Worm (Caenorhabditis elegans) whole organism, midembryonic: ENCODE results near the gene idpp-8.

ENCODE experiments used
- cog-1 ChIP-seq: sonication (generic microtip); optimal IDR thresholded peaks from 2 replicates; lab custom pipeline; 2016; ENCODE audit warnings: missing genetic modification characterization, missing compliant biosample characterization
- flt-1 ChIP-seq: fragments of 200-800 bp; sonication (Bioruptor generic); IDR thresholded peaks from 2 replicates; pipeline ENCODE4 v1.3.6; 2022; ENCODE audit warnings: missing genetic modification characterization, missing compliant biosample characterization
- klf-2 ChIP-seq: fragments of 200-800 bp; sonication (Bioruptor generic); conservative IDR thresholded peaks from 2 replicates; pipeline ENCODE4 v1.3.6; 2022; ENCODE audit warnings: missing genetic modification reagents, missing genetic modification characterization, missing compliant biosample characterization
- med-1 ChIP-seq: sonication (generic microtip); optimal IDR thresholded peaks from 2 replicates; lab custom pipeline; 2017; ENCODE audit warnings: missing genetic modification characterization, mild to moderate bottlenecking, missing compliant biosample characterization, antibody characterized with exemption, missing genetic modification reagents; ENCODE audit not compliant: insufficient read depth
- tab-1 ChIP-seq: fragments of 200-800 bp; sonication (Bioruptor generic); IDR thresholded peaks from 2 replicates; pipeline ENCODE4 v1.3.6; 2022; ENCODE audit warnings: missing genetic modification characterization, missing compliant biosample characterization
- ztf-23 ChIP-seq: fragments of 200-800 bp; sonication (Bioruptor generic); IDR thresholded peaks from 2 replicates; pipeline ENCODE4 v1.3.6; 2022; ENCODE audit warnings: missing genetic modification reagents, missing genetic modification characterization, missing compliant biosample characterization
- ztf-29 ChIP-seq: fragments of 200-800 bp; sonication (Bioruptor generic); IDR thresholded peaks from 2 replicates; pipeline ENCODE4 v1.3.6; 2022; ENCODE audit warnings: missing genetic modification reagents, missing genetic modification characterization, missing compliant biosample characterization

DNA sequence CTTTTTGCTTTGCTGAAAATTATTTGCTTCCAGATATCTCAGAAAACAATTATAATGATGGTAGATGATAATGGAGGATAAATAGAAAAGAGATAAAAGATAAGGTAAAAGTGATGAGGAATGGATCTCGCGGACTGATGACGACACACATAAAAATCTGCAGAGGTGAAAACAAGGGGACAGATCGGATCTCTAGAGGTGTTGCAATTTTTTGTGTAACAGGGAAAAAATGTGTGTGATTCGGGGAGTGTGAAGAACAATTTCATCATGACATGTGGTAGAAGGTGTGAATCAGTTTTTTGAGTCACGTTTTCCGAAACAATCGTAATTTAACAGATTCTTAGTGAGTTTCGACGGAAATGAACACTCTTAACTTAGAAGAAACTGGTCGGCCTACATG lies 26.4 kb upstream of the idpp-8 start:
- TF ChIP-seq tab-1 (GFP tag; lab: Robert Waterston, UW) (no peak), flt-1 (GFP tag; lab: Robert Waterston, UW) (no peak), med-1 (GFP tag; lab: Kevin White, UChicago) (no peak), ztf-23 (GFP tag; lab: Robert Waterston, UW) (no peak), klf-2 (GFP tag; lab: Robert Waterston, UW) (no peak), ztf-29 (no peak), cog-1 (no peak)
